Worm (Caenorhabditis elegans) whole organism, midembryonic: Measurements from ENCODE around the gene bcat-1.

ENCODE experiments used
- T22C8.4 ChIP-seq: fragments of 200-800 bp; sonication (Bioruptor generic); IDR thresholded peaks from 2 replicates; pipeline ENCODE4 v1.3.6; 2022; ENCODE audit warnings: missing genetic modification characterization, missing compliant biosample characterization
- cog-1 ChIP-seq: sonication (generic microtip); optimal IDR thresholded peaks from 2 replicates; lab custom pipeline; 2016; ENCODE audit warnings: missing genetic modification characterization, missing compliant biosample characterization
- flt-1 ChIP-seq: fragments of 200-800 bp; sonication (Bioruptor generic); IDR thresholded peaks from 2 replicates; pipeline ENCODE4 v1.3.6; 2022; ENCODE audit warnings: missing genetic modification characterization, missing compliant biosample characterization
- klf-2 ChIP-seq: fragments of 200-800 bp; sonication (Bioruptor generic); conservative IDR thresholded peaks from 2 replicates; pipeline ENCODE4 v1.3.6; 2022; ENCODE audit warnings: missing genetic modification reagents, missing genetic modification characterization, missing compliant biosample characterization
- med-1 ChIP-seq: sonication (generic microtip); optimal IDR thresholded peaks from 2 replicates; lab custom pipeline; 2017; ENCODE audit warnings: missing genetic modification characterization, mild to moderate bottlenecking, missing compliant biosample characterization, antibody characterized with exemption, missing genetic modification reagents; ENCODE audit not compliant: insufficient read depth
- ref-1 ChIP-seq: fragments of 200-800 bp; sonication (Bioruptor generic); conservative IDR thresholded peaks from 2 replicates; pipeline ENCODE4 v1.3.6; 2022; ENCODE audit warnings: missing genetic modification reagents, missing genetic modification characterization, missing compliant biosample characterization
- tab-1 ChIP-seq: fragments of 200-800 bp; sonication (Bioruptor generic); IDR thresholded peaks from 2 replicates; pipeline ENCODE4 v1.3.6; 2022; ENCODE audit warnings: missing genetic modification characterization, missing compliant biosample characterization
- ztf-23 ChIP-seq: fragments of 200-800 bp; sonication (Bioruptor generic); IDR thresholded peaks from 2 replicates; pipeline ENCODE4 v1.3.6; 2022; ENCODE audit warnings: missing genetic modification reagents, missing genetic modification characterization, missing compliant biosample characterization
- ztf-29 ChIP-seq: fragments of 200-800 bp; sonication (Bioruptor generic); IDR thresholded peaks from 2 replicates; pipeline ENCODE4 v1.3.6; 2022; ENCODE audit warnings: missing genetic modification reagents, missing genetic modification characterization, missing compliant biosample characterization

Gene bcat-1

ce11 chrX:12915058-12915457 lies 37.8 kb downstream of the bcat-1 start:
- TF ChIP-seq tab-1 (GFP tag; lab: Robert Waterston, UW): no peak
- TF ChIP-seq ztf-29 (GFP tag; lab: Robert Waterston, UW): no peak
- TF ChIP-seq ztf-23: no peak
- TF ChIP-seq klf-2 (GFP tag; lab: Robert Waterston, UW): no peak
- TF ChIP-seq ref-1 (GFP tag; lab: Robert Waterston, UW): no peak
- TF ChIP-seq cog-1 (tag; lab: Kevin White, UChicago): no peak
- TF ChIP-seq flt-1 (GFP tag; lab: Robert Waterston, UW): no peak
- no peak for TF ChIP-seq med-1 (GFP tag; lab: Kevin White, UChicago)
- no peak for TF ChIP-seq T22C8.4 (GFP tag; lab: Robert Waterston, UW)

- TF ChIP-seq tab-1 (GFP tag; lab: Robert Waterston, UW) (no peak), T22C8.4 (GFP tag; lab: Robert Waterston, UW) (no peak), ztf-23 (no peak), cog-1 (tag; lab: Kevin White, UChicago) (no peak), flt-1 (GFP tag; lab: Robert Waterston, UW) (no peak)
Measured at ce11 chrX:12915693-12916092, 38.4 kb downstream of the bcat-1 start.

- TF ChIP-seq ztf-29 (GFP tag; lab: Robert Waterston, UW): no peak
- no peak for TF ChIP-seq T22C8.4 (GFP tag; lab: Robert Waterston, UW)
- no peak for TF ChIP-seq cog-1 (tag; lab: Kevin White, UChicago)
- TF ChIP-seq klf-2 (GFP tag; lab: Robert Waterston, UW): no peak
- no peak for TF ChIP-seq tab-1 (GFP tag; lab: Robert Waterston, UW)
- TF ChIP-seq ztf-23: no peak
- no peak for TF ChIP-seq ref-1 (GFP tag; lab: Robert Waterston, UW)
- no peak for TF ChIP-seq flt-1 (GFP tag; lab: Robert Waterston, UW)
- no peak for TF ChIP-seq med-1 (GFP tag; lab: Kevin White, UChicago)
Measured at ce11 chrX:12916418-12916817, 39.1 kb downstream of the bcat-1 start.

- TF ChIP-seq flt-1 (GFP tag; lab: Robert Waterston, UW) (no peak), ztf-23 (no peak), klf-2 (GFP tag; lab: Robert Waterston, UW) (no peak)
Measured at ce11 chrX:12918454-12918853, 41.2 kb downstream of the bcat-1 start.

ce11 chrX:12926998-12927397 lies 49.7 kb downstream of the bcat-1 start:
- no peak for TF ChIP-seq ref-1 (GFP tag; lab: Robert Waterston, UW)
- TF ChIP-seq T22C8.4 (GFP tag; lab: Robert Waterston, UW): no peak

- TF ChIP-seq med-1 (GFP tag; lab: Kevin White, UChicago): no peak
- TF ChIP-seq klf-2 (GFP tag; lab: Robert Waterston, UW): no peak
- no peak for TF ChIP-seq cog-1 (tag; lab: Kevin White, UChicago)
- TF ChIP-seq T22C8.4 (GFP tag; lab: Robert Waterston, UW): no peak
- TF ChIP-seq tab-1 (GFP tag; lab: Robert Waterston, UW): no peak
- no peak for TF ChIP-seq ref-1 (GFP tag; lab: Robert Waterston, UW)
- no peak for TF ChIP-seq ztf-23
- no peak for TF ChIP-seq ztf-29 (GFP tag; lab: Robert Waterston, UW)
- TF ChIP-seq flt-1 (GFP tag; lab: Robert Waterston, UW): no peak
Measured at ce11 chrX:12928753-12929152, 51.5 kb downstream of the bcat-1 start.
